Fruit fly (Drosophila melanogaster): ENCODE data around the gene CG4836.
A peak's percentile ranks its signal among the peaks of the same experiment; 100 is the strongest.

CG4836 gene

dm6 chr3R:20031043-20031763 is 17.5 kb downstream of the CG4836 start, which contains the start of gene trem (continued):
- TF ChIP-seq CG6175 (GFP tag; IDR thresholded peaks at IDR 0.05) (peak; percentile 31; the same call in 1 of the 3 replicates), crp (GFP tag; optimal IDR thresholded peaks at IDR 0.05) (peak in 1 of 2 experiments; percentile 69), CG4282 (GFP tag; optimal IDR thresholded peaks at IDR 0.05) (no peak), al (GFP tag; IDR thresholded peaks at IDR 0.05) (peak; percentile 69), Myb (GFP tag; optimal IDR thresholded peaks at IDR 0.05) (peak; percentile 10), ash1 (GFP tag; optimal IDR thresholded peaks at IDR 0.05) (no peak), schlank (tag; optimal IDR thresholded peaks at IDR 0.05) (no peak), CG34376 (GFP tag; optimal IDR thresholded peaks at IDR 0.05) (no peak), az2 (GFP tag; optimal IDR thresholded peaks at IDR 0.05) (peak; percentile 73), CG17568 (GFP tag; optimal IDR thresholded peaks at IDR 0.05) (no peak), CG10565 (GFP tag; optimal IDR thresholded peaks at IDR 0.05) (no peak), Nf-YA (GFP tag; IDR thresholded peaks at IDR 0.05) (no peak), Rx (GFP tag; IDR thresholded peaks at IDR 0.05) (no peak), CG11456 (GFP tag; IDR thresholded peaks at IDR 0.05) (peak; percentile 74), CG10543 (GFP tag; optimal IDR thresholded peaks at IDR 0.05) (peak; percentile 78), CG14667 (GFP tag; IDR thresholded peaks at IDR 0.05) (peak; percentile 72), bab2 (GFP tag; optimal IDR thresholded peaks at IDR 0.05) (peak; percentile 1), stc (GFP tag; IDR thresholded peaks at IDR 0.05) (no peak; the same call in 1 of the 2 replicates), Taf1 (GFP tag; IDR thresholded peaks at IDR 0.05) (no peak), seq (GFP tag; IDR thresholded peaks at IDR 0.05) (0 out of 2 replicates have a peak, but pooled peaks have one; percentile 24), gt (GFP tag; IDR thresholded peaks at IDR 0.05) (no peak), Optix (GFP tag; IDR thresholded peaks at IDR 0.05) (no peak), otp (GFP tag; IDR thresholded peaks at IDR 0.05) (no peak), knrl (GFP tag; IDR thresholded peaks at IDR 0.05; ENCODE audit: partially characterized antibody) (no peak), Dp (GFP tag; optimal IDR thresholded peaks at IDR 0.05) (peak; percentile 19), Doc2 (GFP tag; IDR thresholded peaks at IDR 0.05) (no peak), E2f1 (GFP tag; IDR thresholded peaks at IDR 0.05) (peak; percentile 67), fru (optimal IDR thresholded peaks at IDR 0.05) (no peak), CG11695 (GFP tag; IDR thresholded peaks at IDR 0.05) (peak; percentile 49; the same call in 1 of the 3 replicates), slou (GFP tag; optimal IDR thresholded peaks at IDR 0.05) (peak; percentile 60), Ravus (GFP tag; IDR thresholded peaks at IDR 0.05) (no peak), sna (GFP tag; IDR thresholded peaks at IDR 0.05; ENCODE audit: partially characterized antibody) (no peak), vvl (GFP tag; IDR thresholded peaks at IDR 0.05) (peak; percentile 24; the same call in 1 of the 2 replicates), tup (GFP tag; optimal IDR thresholded peaks at IDR 0.05) (no peak), Trl (optimal IDR thresholded peaks at IDR 0.05) (no peak), Trl (GFP tag; optimal IDR thresholded peaks at IDR 0.05) (peak; percentile 37), pnt (GFP tag; optimal IDR thresholded peaks at IDR 0.05) (peak; percentile 61), CG17912 (GFP tag; optimal IDR thresholded peaks at IDR 0.05) (no peak), rib (GFP tag; IDR thresholded peaks at IDR 0.05) (no peak), CG13624 (GFP tag; optimal IDR thresholded peaks at IDR 0.05) (peak; percentile 42), CG32772 (GFP tag; IDR thresholded peaks at IDR 0.05) (peak; percentile 67; the same call in 1 of the 2 replicates), B-H2 (GFP tag; optimal IDR thresholded peaks at IDR 0.05) (peak; percentile 49), CG10209 (GFP tag; optimal IDR thresholded peaks at IDR 0.05) (peak; percentile 70), cg (GFP tag; optimal IDR thresholded peaks at IDR 0.05) (no peak), ato (GFP tag; IDR thresholded peaks at IDR 0.05; ENCODE audit: partially characterized antibody) (no peak), CG7357 (GFP tag; IDR thresholded peaks at IDR 0.05) (peak; percentile 55; the same call in 1 of the 3 replicates), onecut (GFP tag; IDR thresholded peaks at IDR 0.05) (peak; percentile 29; the same call in 1 of the 2 replicates), stwl (tag; optimal IDR thresholded peaks at IDR 0.05) (peak; percentile 15), CG18011 (GFP tag; optimal IDR thresholded peaks at IDR 0.05) (peak; percentile 44), CG31441 (GFP tag; IDR thresholded peaks at IDR 0.05) (no peak; the same call in none of the 2 replicates)
